Fruit fly (Drosophila melanogaster): ENCODE results near the gene Ir67a.

- no peak for TF ChIP-seq h (optimal IDR thresholded peaks at IDR 0.05)
- TF ChIP-seq insv (optimal IDR thresholded peaks at IDR 0.05), result no peak
- TF ChIP-seq psq (optimal IDR thresholded peaks at IDR 0.05), result no peak
- no peak for TF ChIP-seq Myc (optimal IDR thresholded peaks at IDR 0.05)
- TF ChIP-seq Sin3A (optimal IDR thresholded peaks at IDR 0.05), result no peak
- TF ChIP-seq ttk (optimal IDR thresholded peaks at IDR 0.05), result no peak
These were observed 11.2 kb upstream of the Ir67a start for dm6 chr3L:9555004-9555403.

Data from Kc167 (cell line).